Worm (Caenorhabditis elegans) whole organism, young adult: Measurements from ENCODE around the gene clec-227.

Source experiments
- mxl-1 ChIP-seq: sonication (generic microtip); optimal IDR thresholded peaks from 2 replicates; lab custom pipeline; 2016; ENCODE audit warnings: missing genetic modification characterization, missing compliant biosample characterization
- tbx-9 ChIP-seq: sonication (generic microtip); optimal IDR thresholded peaks from 2 replicates; lab custom pipeline; 2016; ENCODE audit warnings: borderline replicate concordance, missing genetic modification characterization, inconsistent platforms, missing compliant biosample characterization

DNA sequence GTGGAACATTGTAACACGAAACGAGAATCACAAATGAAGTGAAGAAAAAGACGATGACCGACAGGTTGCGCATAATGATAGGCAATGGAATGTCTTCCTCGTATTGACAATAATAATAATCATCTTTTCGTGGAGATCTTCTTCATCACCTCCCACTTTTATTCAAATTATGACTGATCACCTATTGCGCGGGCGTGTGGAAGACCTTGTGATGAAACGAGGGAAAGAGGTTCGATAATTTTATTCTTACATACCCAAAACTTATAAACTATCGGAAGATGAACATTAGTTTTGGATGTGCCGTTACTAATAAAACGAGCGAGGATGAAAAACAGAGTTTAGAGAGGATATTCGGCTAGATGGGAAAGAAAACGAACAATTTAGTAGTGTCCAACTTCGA is 50.8 kb downstream of the clec-227 start, which contains the start of gene C53A5.2:
- TF ChIP-seq tbx-9 (tag; lab: Kevin White, UChicago) (no peak), mxl-1 (tag; lab: Kevin White, UChicago) (no peak)
